Fruit fly (Drosophila melanogaster): Measurements from ENCODE around the gene pod1.

dm6 chrX:6794826-6795225, 8.7 kb upstream of the pod1 start:
- TF ChIP-seq Dll (optimal IDR thresholded peaks at IDR 0.05) (no peak), psq (optimal IDR thresholded peaks at IDR 0.05) (no peak), usp (GFP tag; optimal IDR thresholded peaks at IDR 0.05) (no peak), pan (optimal IDR thresholded peaks at IDR 0.05) (no peak)
